Worm (Caenorhabditis elegans): ENCODE results near the gene T23B5.3.
A peak's percentile ranks its signal among the peaks of the same experiment; 100 is the strongest.

T23B5.3 gene

DNA sequence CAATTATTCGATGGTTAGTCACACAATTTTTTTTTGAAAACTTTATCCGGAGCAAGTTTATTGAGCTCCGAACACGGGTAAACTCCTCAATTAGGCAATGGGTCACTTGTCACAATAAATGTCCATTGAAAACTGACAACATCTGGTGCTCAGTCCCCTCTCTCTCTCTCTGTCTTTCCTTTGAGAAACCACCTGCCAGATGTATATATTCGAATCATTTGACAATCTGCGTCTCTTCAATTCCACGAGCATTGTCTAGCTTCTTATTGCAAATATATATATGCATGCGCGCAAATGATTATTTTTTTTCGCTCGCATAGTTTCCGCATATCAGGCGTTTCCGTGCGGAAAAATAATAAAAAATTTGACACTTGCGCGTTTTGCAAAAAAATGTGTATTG lies 2.6 kb upstream of the T23B5.3 start:
- TF ChIP-seq ceh-88 (GFP tag; IDR thresholded peaks at IDR 0.05) (no peak), dsc-1 (tag; optimal IDR thresholded peaks at IDR 0.05) (peak; percentile 4)

DNA sequence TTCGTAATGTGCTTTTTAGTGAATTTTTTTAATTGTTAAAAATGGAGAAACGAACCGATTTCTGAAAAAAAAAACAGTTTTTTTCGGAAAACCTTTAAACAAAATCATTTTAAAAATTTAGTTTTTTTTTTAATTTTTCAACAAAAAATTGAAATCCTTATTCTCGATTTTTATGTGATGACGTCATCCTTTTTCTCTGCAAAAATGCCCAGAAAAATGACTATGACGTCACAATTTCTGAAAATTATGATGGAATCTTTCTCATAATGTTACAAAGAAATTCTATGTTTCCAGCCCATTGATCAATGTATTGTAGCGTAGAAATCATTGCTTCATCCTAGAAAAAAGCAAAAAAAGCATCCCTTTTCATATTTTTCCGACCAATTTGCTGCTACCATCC lies 822 bp downstream of the T23B5.3 start:
- TF ChIP-seq unc-30 (tag; optimal IDR thresholded peaks at IDR 0.05) = no peak

DNA sequence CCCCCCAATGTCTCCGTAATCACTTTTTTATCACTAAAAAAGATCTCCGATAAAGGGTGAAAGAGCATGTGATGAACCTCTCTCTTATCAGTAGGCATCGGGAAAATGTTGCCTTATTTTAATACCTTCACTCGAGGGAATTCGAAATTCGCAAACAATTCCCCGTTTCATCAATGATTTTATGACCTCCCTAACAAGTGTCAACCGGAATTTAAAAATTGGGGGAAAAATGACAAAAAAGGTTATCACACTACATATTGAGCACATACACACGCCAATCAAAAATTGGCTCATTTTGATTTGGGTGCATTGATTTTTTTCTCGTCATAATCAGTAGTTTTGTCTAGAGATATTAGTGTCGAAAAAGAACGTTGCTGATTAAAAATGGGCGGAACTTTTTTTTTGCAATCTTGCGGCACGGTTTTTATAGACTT lies 1.3 kb downstream of the T23B5.3 start:
- TF ChIP-seq egl-13 (tag; optimal IDR thresholded peaks at IDR 0.05) = no peak
- no peak for TF ChIP-seq Y116A8C.19 (tag; optimal IDR thresholded peaks at IDR 0.05; ENCODE audit: borderline replicate concordance)
- no peak for TF ChIP-seq blmp-1 (tag; optimal IDR thresholded peaks at IDR 0.05)
- TF ChIP-seq ces-1 (GFP tag; optimal IDR thresholded peaks at IDR 0.05) = no peak
- TF ChIP-seq elt-2 (tag; optimal IDR thresholded peaks at IDR 0.05) = peak; percentile 98
- no peak for TF ChIP-seq xbp-1 (tag; optimal IDR thresholded peaks at IDR 0.05)
- TF ChIP-seq nhr-28 (tag; optimal IDR thresholded peaks at IDR 0.05) = no peak
- no peak for TF ChIP-seq ama-1 (optimal IDR thresholded peaks at IDR 0.05)
- TF ChIP-seq nhr-237 (tag; optimal IDR thresholded peaks at IDR 0.05) = no peak
- TF ChIP-seq lin-35 (GFP tag; optimal IDR thresholded peaks at IDR 0.05) = peak in 1 of 2 experiments; percentile 60
- no peak for TF ChIP-seq irx-1 (tag; optimal IDR thresholded peaks at IDR 0.05)
- peak; percentile 75 for TF ChIP-seq pqm-1 (tag; optimal IDR thresholded peaks at IDR 0.05)
- no peak for TF ChIP-seq snu-23 (GFP tag; optimal IDR thresholded peaks at IDR 0.05)
- TF ChIP-seq snpc-4 (tag; optimal IDR thresholded peaks at IDR 0.05) = no peak
- TF ChIP-seq lin-14 (GFP tag; optimal IDR thresholded peaks at IDR 0.05) = peak; percentile 2
- TF ChIP-seq lir-3 (tag; optimal IDR thresholded peaks at IDR 0.05; ENCODE audit: poor library complexity) = no peak
- TF ChIP-seq nhr-90 (tag; optimal IDR thresholded peaks at IDR 0.05; ENCODE audit: poor library complexity) = peak; percentile 33
- no peak for TF ChIP-seq nhr-19 (GFP tag; conservative IDR thresholded peaks at IDR 0.05)
- TF ChIP-seq dsc-1 (tag; optimal IDR thresholded peaks at IDR 0.05) = no peak
- TF ChIP-seq dpl-1 (GFP tag; optimal IDR thresholded peaks at IDR 0.05) = peak in 1 of 3 experiments; percentile 21
- TF ChIP-seq tlp-1 (tag; optimal IDR thresholded peaks at IDR 0.05) = peak; percentile 47
- no peak for TF ChIP-seq efl-1 (optimal IDR thresholded peaks at IDR 0.05)
- TF ChIP-seq efl-1 (GFP tag; optimal IDR thresholded peaks at IDR 0.05 in 1 of 2) = peak in 1 of 2 experiments; percentile 83

DNA sequence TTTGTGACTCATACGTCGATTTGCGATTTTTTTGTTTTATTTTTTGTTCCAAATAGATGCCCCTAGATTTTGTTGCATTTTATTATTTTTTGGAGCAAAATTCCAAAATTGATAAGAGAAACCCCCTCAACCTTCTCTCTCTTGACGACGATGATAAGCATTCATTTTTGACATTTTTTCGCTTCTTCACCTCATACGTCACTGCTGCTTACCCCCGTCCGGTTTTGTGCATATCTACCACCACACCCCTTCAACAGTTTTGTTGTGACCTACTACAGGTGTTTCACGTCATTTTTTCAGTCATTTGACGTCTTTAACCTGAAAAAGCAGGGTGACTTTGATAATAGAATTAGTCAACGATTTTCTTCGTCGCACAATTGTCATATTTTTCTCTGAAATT lies 10.4 kb downstream of the T23B5.3 start:
- peak; percentile 67 for TF ChIP-seq elt-2 (tag; optimal IDR thresholded peaks at IDR 0.05)
- no peak for TF ChIP-seq egl-27 (tag; optimal IDR thresholded peaks at IDR 0.05)
- no peak for TF ChIP-seq sox-4 (tag; optimal IDR thresholded peaks at IDR 0.05)
- TF ChIP-seq lin-14 (GFP tag; optimal IDR thresholded peaks at IDR 0.05) = no peak
- TF ChIP-seq C16A3.4 (tag; optimal IDR thresholded peaks at IDR 0.05) = no peak
- TF ChIP-seq ceh-88 (GFP tag; IDR thresholded peaks at IDR 0.05) = no peak
- TF ChIP-seq nhr-77 (tag; optimal IDR thresholded peaks at IDR 0.05) = no peak
- no peak for TF ChIP-seq mef-2 (tag; optimal IDR thresholded peaks at IDR 0.05)
- peak; percentile 2 for TF ChIP-seq nhr-71 (tag; optimal IDR thresholded peaks at IDR 0.05)

DNA sequence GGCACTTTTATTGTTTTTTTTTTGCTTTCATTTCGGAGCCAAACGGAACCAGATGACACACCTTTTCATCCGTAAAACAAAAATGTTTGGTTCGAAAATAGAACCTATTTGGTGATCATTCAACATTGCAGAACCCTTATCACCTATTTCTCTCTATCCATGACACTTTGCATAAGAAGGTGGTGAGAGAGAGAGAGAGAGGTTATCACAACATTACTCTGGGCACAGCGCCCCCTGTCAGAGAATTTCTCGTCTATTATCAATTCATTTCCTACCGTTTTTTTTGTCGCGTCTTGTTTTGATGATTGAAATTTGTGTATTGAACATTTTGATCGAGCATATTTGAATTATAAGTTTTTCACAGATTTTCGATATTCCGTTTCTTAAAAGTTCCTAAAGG lies 11.7 kb downstream of the T23B5.3 start:
- TF ChIP-seq elt-2 (tag; optimal IDR thresholded peaks at IDR 0.05) (peak; percentile 28), alr-1 (tag; optimal IDR thresholded peaks at IDR 0.05; ENCODE audit: borderline replicate concordance) (no peak)

DNA sequence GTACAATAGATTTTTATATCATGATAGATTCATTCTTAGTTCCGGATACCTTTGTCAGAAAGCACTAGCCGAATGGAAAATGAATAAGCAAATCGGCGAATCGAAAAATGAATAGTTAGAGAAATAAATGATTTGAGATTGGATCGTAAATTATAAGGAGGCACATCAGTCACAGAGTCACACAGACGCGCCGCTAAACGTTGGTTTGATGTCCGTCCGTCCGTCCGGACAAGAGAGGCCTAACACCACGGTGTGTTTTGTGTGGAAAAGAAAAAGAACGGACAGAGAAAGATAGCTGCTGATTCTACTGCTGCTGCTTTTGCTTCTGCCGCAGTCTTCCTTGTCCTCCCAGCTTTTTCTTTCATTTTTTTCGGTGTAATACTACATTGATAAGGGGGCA lies 12.5 kb downstream of the T23B5.3 start:
- TF ChIP-seq ztf-11 (tag; optimal IDR thresholded peaks at IDR 0.05) (no peak), lin-14 (GFP tag; optimal IDR thresholded peaks at IDR 0.05) (peak; percentile 39)

Data from whole organism, L1 larva.